Worm (Caenorhabditis elegans) whole organism, early embryonic: Measurements from ENCODE around the gene Y39A1A.16.

Experiments
- B0310.2 ChIP-seq: sonication (generic microtip); optimal IDR thresholded peaks from 2 replicates; lab custom pipeline; 2016; ENCODE audit warnings: mild to moderate bottlenecking, missing genetic modification characterization, missing compliant biosample characterization
- F13C5.2 ChIP-seq: sonication (generic microtip); optimal IDR thresholded peaks from 2 replicates; lab custom pipeline; 2017; ENCODE audit warnings: mild to moderate bottlenecking, missing genetic modification characterization, inconsistent platforms, missing compliant biosample characterization
- ama-1 ChIP-seq: fragments of 150-350 bp; optimal IDR thresholded peaks from 2 replicates; lab custom pipeline; 2014
- ceh-13 ChIP-seq: fragments of 200-800 bp; sonication (Bioruptor generic); optimal IDR thresholded peaks from 2 replicates; lab custom pipeline; 2018; ENCODE audit warnings: mild to moderate bottlenecking, missing genetic modification characterization, missing compliant biosample characterization
- ceh-36 ChIP-seq: sonication (generic microtip); optimal IDR thresholded peaks from 2 replicates; lab custom pipeline; 2016; ENCODE audit warnings: missing genetic modification characterization, inconsistent platforms, missing compliant biosample characterization
- ets-7 ChIP-seq: sonication (generic microtip); optimal IDR thresholded peaks from 2 replicates; lab custom pipeline; 2016; ENCODE audit warnings: missing genotype, missing genetic modification characterization, missing compliant biosample characterization
- flt-1 ChIP-seq: fragments of 200-800 bp; sonication (Bioruptor generic); IDR thresholded peaks from 2 replicates; pipeline ENCODE4 v1.3.6; 2022; ENCODE audit warnings: missing genetic modification characterization, missing compliant biosample characterization
- hmbx-1 ChIP-seq: sonication (generic microtip); optimal IDR thresholded peaks from 2 replicates; lab custom pipeline; 2016; ENCODE audit warnings: mild to moderate bottlenecking, missing genetic modification characterization, missing compliant biosample characterization
- hmg-4 ChIP-seq: fragments of 200-800 bp; sonication (Bioruptor generic); optimal IDR thresholded peaks from 2 replicates; lab custom pipeline; 2018; ENCODE audit warnings: mild to moderate bottlenecking, missing genetic modification characterization, missing compliant biosample characterization
- hnd-1 ChIP-seq: sonication (generic microtip); optimal IDR thresholded peaks from 2 replicates; lab custom pipeline; 2016; ENCODE audit warnings: missing genetic modification characterization, missing compliant biosample characterization
- scrt-1 ChIP-seq: fragments of 200-800 bp; sonication (Bioruptor generic); IDR thresholded peaks from 2 replicates; pipeline ENCODE4 v1.3.6; 2022; ENCODE audit warnings: missing genetic modification characterization, missing compliant biosample characterization
- sea-1 ChIP-seq: fragments of 200-800 bp; sonication (Bioruptor generic); conservative IDR thresholded peaks from 2 replicates; pipeline ENCODE4 v1.3.6; 2022; ENCODE audit warnings: missing genetic modification characterization, missing compliant biosample characterization
- tbx-37 ChIP-seq: fragments of 200-800 bp; sonication (Bioruptor generic); conservative IDR thresholded peaks from 2 replicates; pipeline ENCODE4 v1.3.6; 2022; ENCODE audit warnings: missing genetic modification reagents, missing genetic modification characterization, missing compliant biosample characterization
- tra-4 ChIP-seq: sonication (generic microtip); optimal IDR thresholded peaks from 2 replicates; lab custom pipeline; 2017; ENCODE audit warnings: missing genetic modification characterization, missing compliant biosample characterization

DNA sequence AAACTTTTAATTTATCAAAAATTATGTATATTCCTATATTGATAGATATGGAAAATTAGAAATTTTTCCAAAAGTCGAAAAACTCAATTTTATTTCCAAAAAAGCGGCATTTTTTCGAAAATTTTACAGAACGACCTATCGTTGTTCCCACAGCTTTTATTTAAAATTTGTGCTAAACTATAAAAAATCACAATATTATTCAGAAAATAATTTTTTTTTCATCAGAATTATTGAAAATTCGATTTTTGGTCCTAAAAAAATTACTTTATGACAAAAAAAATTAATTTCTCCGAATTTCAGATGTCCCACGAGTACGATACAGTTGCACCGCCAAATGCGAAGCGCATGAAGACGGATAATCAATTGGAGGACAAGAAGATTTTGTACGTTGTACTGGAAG is 29.9 kb upstream of the Y39A1A.16 start, which contains the start of gene emg-1:
- no peak for TF ChIP-seq tbx-37 (GFP tag; lab: Robert Waterston, UW)
- TF ChIP-seq ama-1 (lab: Kevin White, UChicago) = no peak
- TF ChIP-seq tra-4 = no peak
- no peak for TF ChIP-seq hnd-1
- no peak for TF ChIP-seq scrt-1 (GFP tag; lab: Robert Waterston, UW)
- no peak for TF ChIP-seq hmg-4 (GFP tag; lab: Kevin White, UChicago)
- TF ChIP-seq sea-1 = no peak
- no peak for TF ChIP-seq hmbx-1 (tag; lab: Kevin White, UChicago)
- TF ChIP-seq B0310.2 (tag; lab: Kevin White, UChicago) = no peak
- no peak for TF ChIP-seq ceh-13
- no peak for TF ChIP-seq ets-7 (tag; lab: Kevin White, UChicago)
- TF ChIP-seq flt-1 (GFP tag; lab: Robert Waterston, UW) = no peak
- TF ChIP-seq F13C5.2 (tag; lab: Kevin White, UChicago) = no peak
- no peak for TF ChIP-seq ceh-36
